Worm (Caenorhabditis elegans) whole organism, early embryonic: Measurements from ENCODE around the gene tni-3.

ENCODE experiments used
- B0310.2 ChIP-seq: sonication (generic microtip); optimal IDR thresholded peaks from 2 replicates; lab custom pipeline; 2016; ENCODE audit warnings: mild to moderate bottlenecking, missing genetic modification characterization, missing compliant biosample characterization
- F13C5.2 ChIP-seq: sonication (generic microtip); optimal IDR thresholded peaks from 2 replicates; lab custom pipeline; 2017; ENCODE audit warnings: mild to moderate bottlenecking, missing genetic modification characterization, inconsistent platforms, missing compliant biosample characterization
- aly-1 ChIP-seq: sonication (generic microtip); optimal IDR thresholded peaks from 2 replicates; lab custom pipeline; 2016; ENCODE audit warnings: missing genetic modification characterization, missing compliant biosample characterization
- ama-1 ChIP-seq: fragments of 150-350 bp; optimal IDR thresholded peaks from 2 replicates; lab custom pipeline; 2014
- ceh-13 ChIP-seq: fragments of 200-800 bp; sonication (Bioruptor generic); optimal IDR thresholded peaks from 2 replicates; lab custom pipeline; 2018; ENCODE audit warnings: mild to moderate bottlenecking, missing genetic modification characterization, missing compliant biosample characterization
- ceh-36 ChIP-seq: sonication (generic microtip); optimal IDR thresholded peaks from 2 replicates; lab custom pipeline; 2016; ENCODE audit warnings: missing genetic modification characterization, inconsistent platforms, missing compliant biosample characterization
- ets-7 ChIP-seq: sonication (generic microtip); optimal IDR thresholded peaks from 2 replicates; lab custom pipeline; 2016; ENCODE audit warnings: missing genotype, missing genetic modification characterization, missing compliant biosample characterization
- flt-1 ChIP-seq: fragments of 200-800 bp; sonication (Bioruptor generic); IDR thresholded peaks from 2 replicates; pipeline ENCODE4 v1.3.6; 2022; ENCODE audit warnings: missing genetic modification characterization, missing compliant biosample characterization
- hmbx-1 ChIP-seq: sonication (generic microtip); optimal IDR thresholded peaks from 2 replicates; lab custom pipeline; 2016; ENCODE audit warnings: mild to moderate bottlenecking, missing genetic modification characterization, missing compliant biosample characterization
- hmg-4 ChIP-seq: fragments of 200-800 bp; sonication (Bioruptor generic); optimal IDR thresholded peaks from 2 replicates; lab custom pipeline; 2018; ENCODE audit warnings: mild to moderate bottlenecking, missing genetic modification characterization, missing compliant biosample characterization
- hnd-1 ChIP-seq: sonication (generic microtip); optimal IDR thresholded peaks from 2 replicates; lab custom pipeline; 2016; ENCODE audit warnings: missing genetic modification characterization, missing compliant biosample characterization
- pes-1 ChIP-seq: fragments of 200-800 bp; sonication (Bioruptor generic); IDR thresholded peaks from 2 replicates; pipeline ENCODE4 v1.3.6; 2022; ENCODE audit warnings: missing genetic modification reagents, missing genetic modification characterization, missing compliant biosample characterization
- scrt-1 ChIP-seq: fragments of 200-800 bp; sonication (Bioruptor generic); IDR thresholded peaks from 2 replicates; pipeline ENCODE4 v1.3.6; 2022; ENCODE audit warnings: missing genetic modification characterization, missing compliant biosample characterization
- sea-1 ChIP-seq: fragments of 200-800 bp; sonication (Bioruptor generic); conservative IDR thresholded peaks from 2 replicates; pipeline ENCODE4 v1.3.6; 2022; ENCODE audit warnings: missing genetic modification characterization, missing compliant biosample characterization
- tbx-11 ChIP-seq: fragments of 200-800 bp; sonication (Bioruptor generic); IDR thresholded peaks from 2 replicates; pipeline ENCODE4 v1.3.6; 2022; ENCODE audit warnings: missing genetic modification characterization, missing compliant biosample characterization
- tbx-37 ChIP-seq: fragments of 200-800 bp; sonication (Bioruptor generic); conservative IDR thresholded peaks from 2 replicates; pipeline ENCODE4 v1.3.6; 2022; ENCODE audit warnings: missing genetic modification reagents, missing genetic modification characterization, missing compliant biosample characterization
- tra-4 ChIP-seq: sonication (generic microtip); optimal IDR thresholded peaks from 2 replicates; lab custom pipeline; 2017; ENCODE audit warnings: missing genetic modification characterization, missing compliant biosample characterization

tni-3 gene

ce11 chrV:16786012-16786411, 48.9 kb downstream of the tni-3 start:
- TF ChIP-seq hnd-1 (tag; lab: Kevin White, UChicago) (no peak), ets-7 (tag; lab: Kevin White, UChicago) (no peak), sea-1 (GFP tag; lab: Robert Waterston, UW) (no peak), F13C5.2 (tag; lab: Kevin White, UChicago) (no peak)

DNA sequence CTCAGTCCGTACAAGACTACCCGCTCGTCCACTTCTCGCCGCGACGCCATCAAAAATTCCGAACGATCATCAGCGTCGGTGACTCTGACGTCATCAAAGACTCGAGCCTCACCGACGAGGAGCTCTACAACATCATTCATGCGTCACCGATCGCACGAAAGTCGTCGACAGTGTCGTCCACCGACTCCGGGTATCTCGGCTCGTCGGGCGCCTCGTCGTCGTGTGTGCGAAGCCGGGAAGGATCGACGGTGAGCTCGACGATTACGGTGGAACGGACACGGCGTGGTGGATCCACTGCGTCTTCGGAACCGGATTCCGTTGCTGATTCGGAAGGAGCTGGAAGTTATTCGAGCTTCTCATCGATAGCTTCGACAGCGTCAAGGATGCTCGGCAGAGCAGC, 50.1 kb downstream of the tni-3 start:
- TF ChIP-seq tbx-11 (GFP tag; lab: Robert Waterston, UW) (no peak), ceh-36 (tag; lab: Kevin White, UChicago) (no peak), sea-1 (GFP tag; lab: Robert Waterston, UW) (no peak), ama-1 (lab: Kevin White, UChicago) (no peak), ceh-13 (GFP tag; lab: Kevin White, UChicago) (no peak), tbx-37 (no peak), aly-1 (tag; lab: Kevin White, UChicago) (no peak), B0310.2 (tag; lab: Kevin White, UChicago) (no peak), hmbx-1 (tag; lab: Kevin White, UChicago) (no peak), pes-1 (GFP tag; lab: Robert Waterston, UW) (no peak), ets-7 (tag; lab: Kevin White, UChicago) (no peak), F13C5.2 (tag; lab: Kevin White, UChicago) (no peak), flt-1 (GFP tag; lab: Robert Waterston, UW) (no peak), scrt-1 (no peak), tra-4 (tag; lab: Kevin White, UChicago) (no peak), hmg-4 (GFP tag; lab: Kevin White, UChicago) (no peak)
